Fruit fly (Drosophila melanogaster): ENCODE data around the gene CG13847.

DNA sequence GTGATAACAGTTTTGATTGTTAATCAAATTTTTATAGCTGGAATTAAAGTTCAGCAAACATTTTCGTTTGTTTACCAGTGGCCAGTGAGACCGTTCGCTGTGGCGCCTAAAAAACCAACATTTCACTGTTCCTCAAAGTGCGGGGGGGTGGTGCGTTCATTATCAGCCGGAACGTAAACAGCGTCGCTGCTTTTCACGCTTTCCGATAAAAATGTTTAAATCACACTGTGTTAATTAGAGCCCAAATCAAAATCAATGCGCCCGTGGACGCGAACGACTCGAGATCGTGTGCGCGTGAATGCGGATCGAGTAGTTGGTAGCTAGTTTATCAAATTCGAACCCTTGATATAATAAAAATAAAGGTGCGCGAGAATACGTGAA lies 11.9 kb upstream of the CG13847 start, which contains the start of gene CG34376:
- peak; percentile 21 for TF ChIP-seq CG11617 (GFP tag; optimal IDR thresholded peaks at IDR 0.05)
- TF ChIP-seq kay (GFP tag; ENCODE audit: borderline replicate concordance) = no peak
- TF ChIP-seq CG5204 (GFP tag; optimal IDR thresholded peaks at IDR 0.05) = peak; percentile 8
- no peak for TF ChIP-seq Clk (GFP tag; optimal IDR thresholded peaks at IDR 0.05)
- peak; percentile 15 for TF ChIP-seq CG7101 (tag; optimal IDR thresholded peaks at IDR 0.05)
- no peak for TF ChIP-seq CG1620 (GFP tag; optimal IDR thresholded peaks at IDR 0.05)
- peak; percentile 48 for TF ChIP-seq bab1 (GFP tag; optimal IDR thresholded peaks at IDR 0.05)
- TF ChIP-seq CG7045 (GFP tag; optimal IDR thresholded peaks at IDR 0.05) = no peak
- TF ChIP-seq cic (GFP tag; optimal IDR thresholded peaks at IDR 0.05) = peak; percentile 60
